Worm (Caenorhabditis elegans): ENCODE measurements around the gene C17F4.2.

DNA sequence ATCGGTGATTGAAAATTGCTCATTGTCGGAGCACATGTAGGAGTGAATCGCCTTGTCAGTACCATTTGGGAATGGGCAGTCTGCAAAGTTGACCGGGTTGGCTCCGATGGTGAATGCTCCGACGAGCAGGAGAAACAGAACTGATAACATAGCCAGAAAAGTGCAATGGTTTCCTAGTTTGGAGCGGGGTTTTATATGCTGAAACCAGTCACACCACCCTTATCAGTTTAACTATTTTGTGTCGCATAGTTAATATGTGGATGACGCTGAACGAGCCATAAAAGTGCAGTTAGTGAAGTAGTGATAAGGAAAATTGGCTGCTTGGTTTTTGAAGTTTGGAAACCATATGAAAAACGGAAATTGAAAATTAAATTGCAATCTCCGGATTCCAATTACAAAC lies 2.6 kb upstream of the C17F4.2 start, which contains the start of gene C17F4.7:
- TF ChIP-seq Y67H2A.10 (GFP tag; conservative IDR thresholded peaks at IDR 0.05) (no peak), Y53G8AR.9 (GFP tag; conservative IDR thresholded peaks at IDR 0.05) (no peak), athp-1 (tag; optimal IDR thresholded peaks at IDR 0.05) (no peak), ztf-3 (GFP tag; optimal IDR thresholded peaks at IDR 0.05) (no peak), snpc-1.3 (tag; optimal IDR thresholded peaks at IDR 0.05; ENCODE audit: insufficient read depth) (no peak), Y53F4B.3 (GFP tag; IDR thresholded peaks at IDR 0.05) (no peak), unc-130 (GFP tag; optimal IDR thresholded peaks at IDR 0.05) (no peak), dpl-1 (GFP tag; optimal IDR thresholded peaks at IDR 0.05) (no peak), B0336.3 (GFP tag; IDR thresholded peaks at IDR 0.05) (0 out of 2 replicates have a peak, but pooled peaks have one; percentile 16), snpc-4 (GFP tag; optimal IDR thresholded peaks at IDR 0.05) (no peak), snpc-4 (tag; optimal IDR thresholded peaks at IDR 0.05) (no peak)
